Fruit fly (Drosophila melanogaster): ENCODE measurements around the gene Uch-L5R.
"Not testable (repeated sequence)": the region's sequence is repeated elsewhere in the genome, so short reads cannot be mapped to it uniquely, and the experiment has no call there.

The Uch-L5R gene

dm6 chrX:12056535-12056934, at the start of gene Uch-L5R:
Gene Uch-L5R (minus strand): TSS chrX:12056635.
- TF ChIP-seq salr (GFP tag; optimal IDR thresholded peaks at IDR 0.05): no peak
- TF ChIP-seq net (GFP tag; optimal IDR thresholded peaks at IDR 0.05): no peak
- TF ChIP-seq CG31627 (GFP tag; optimal IDR thresholded peaks at IDR 0.05): no peak
- no peak for TF ChIP-seq CG6808 (GFP tag; optimal IDR thresholded peaks at IDR 0.05)
- no peak for TF ChIP-seq Eip93F (GFP tag; optimal IDR thresholded peaks at IDR 0.05)
- no peak for TF ChIP-seq Sox14 (GFP tag; optimal IDR thresholded peaks at IDR 0.05)
- TF ChIP-seq fkh (GFP tag; optimal IDR thresholded peaks at IDR 0.05): no peak
- no peak for TF ChIP-seq CG11902 (GFP tag; optimal IDR thresholded peaks at IDR 0.05)
- TF ChIP-seq svp (GFP tag): no peak
- TF ChIP-seq CG4318 (GFP tag; optimal IDR thresholded peaks at IDR 0.05): no peak
- TF ChIP-seq achi (GFP tag; optimal IDR thresholded peaks at IDR 0.05): no peak
- no peak for TF ChIP-seq CG6792 (GFP tag; optimal IDR thresholded peaks at IDR 0.05)
- no peak for TF ChIP-seq OdsH (GFP tag; optimal IDR thresholded peaks at IDR 0.05)
- no peak for TF ChIP-seq Smox (GFP tag; optimal IDR thresholded peaks at IDR 0.05)
- TF ChIP-seq Hr39 (GFP tag; optimal IDR thresholded peaks at IDR 0.05): no peak

- no peak for TF ChIP-seq lz (GFP tag; optimal IDR thresholded peaks at IDR 0.05)
- peak; percentile 1 for TF ChIP-seq svp (GFP tag)
Measured at dm6 chrX:12104219-12104618, 47.8 kb upstream of the Uch-L5R start.

- TF ChIP-seq Blimp-1 (GFP tag; optimal IDR thresholded peaks at IDR 0.05) (no peak), ss (GFP tag; optimal IDR thresholded peaks at IDR 0.05) (no peak)
Measured at dm6 chrX:12103740-12104139, 47.3 kb upstream of the Uch-L5R start, which contains the start of gene CG11356. Gene CG11356 (minus strand): TSS chrX:12103840.

dm6 chrX:12090195-12090784, 33.9 kb upstream of the Uch-L5R start:
- TF ChIP-seq Ets96B (tag; optimal IDR thresholded peaks at IDR 0.05) (no peak), CG10631 (GFP tag; optimal IDR thresholded peaks at IDR 0.05) (no peak), CG10669 (GFP tag; optimal IDR thresholded peaks at IDR 0.05) (peak; percentile 4), Sox15 (GFP tag; optimal IDR thresholded peaks at IDR 0.05) (no peak), CG4318 (GFP tag; optimal IDR thresholded peaks at IDR 0.05) (no peak), CG31627 (GFP tag; optimal IDR thresholded peaks at IDR 0.05) (no peak), CG34406 (GFP tag; optimal IDR thresholded peaks at IDR 0.05) (no peak), dsx (GFP tag; optimal IDR thresholded peaks at IDR 0.05; ENCODE audit: poor library complexity, severe bottlenecking) (peak; percentile 7), fkh (GFP tag; optimal IDR thresholded peaks at IDR 0.05) (no peak), esn (GFP tag; optimal IDR thresholded peaks at IDR 0.05) (no peak), vri (GFP tag; optimal IDR thresholded peaks at IDR 0.05) (no peak), lz (GFP tag; optimal IDR thresholded peaks at IDR 0.05) (no peak), Ets21C (GFP tag; optimal IDR thresholded peaks at IDR 0.05) (no peak), CG1621 (tag; optimal IDR thresholded peaks at IDR 0.05) (no peak), spab (GFP tag; optimal IDR thresholded peaks at IDR 0.05) (no peak), CG3919 (GFP tag; optimal IDR thresholded peaks at IDR 0.05) (peak; percentile 0), CG9139 (GFP tag; optimal IDR thresholded peaks at IDR 0.05) (no peak), Smox (GFP tag; optimal IDR thresholded peaks at IDR 0.05) (no peak), Eip78C (GFP tag) (peak; percentile 51), Eip75B (GFP tag; optimal IDR thresholded peaks at IDR 0.05) (no peak), CG6854 (GFP tag; optimal IDR thresholded peaks at IDR 0.05) (no peak), Eip93F (GFP tag; optimal IDR thresholded peaks at IDR 0.05) (no peak)

dm6 chrX:12086925-12087324, 30.5 kb upstream of the Uch-L5R start, which contains the start of gene CG15734:
Gene CG15734 (minus strand): TSS chrX:12087025.
- TF ChIP-seq dsx (GFP tag; optimal IDR thresholded peaks at IDR 0.05; ENCODE audit: poor library complexity, severe bottlenecking); eg (GFP tag; IDR thresholded peaks at IDR 0.05); Ets96B (tag; optimal IDR thresholded peaks at IDR 0.05): not testable (repeated sequence)

Measured in whole organism, prepupa.